Worm (Caenorhabditis elegans) whole organism, young adult: ENCODE measurements around the gene ash-2.

Experiments used
- B0019.2 ChIP-seq: fragments of 200-800 bp; sonication (Bioruptor generic); conservative IDR thresholded peaks from 2 replicates; pipeline ENCODE4 v1.3.6; 2022; ENCODE audit warnings: missing genetic modification reagents, missing genetic modification characterization, missing compliant biosample characterization
- B0261.1 ChIP-seq: sonication (generic microtip); optimal IDR thresholded peaks from 2 replicates; lab custom pipeline; 2016; ENCODE audit warnings: mild to moderate bottlenecking, missing genetic modification characterization, moderate library complexity, missing compliant biosample characterization
- C06A6.2 ChIP-seq: fragments of 200-800 bp; sonication (Bioruptor generic); conservative IDR thresholded peaks from 2 replicates; pipeline ENCODE4 v1.3.6; 2022; ENCODE audit warnings: missing genetic modification characterization, missing compliant biosample characterization
- C17E4.6 ChIP-seq: fragments of 200-800 bp; sonication (Bioruptor generic); IDR thresholded peaks from 2 replicates; pipeline ENCODE4 v1.3.6; 2022; ENCODE audit warnings: missing genetic modification reagents, missing genetic modification characterization, missing compliant biosample characterization
- F23B12.7 ChIP-seq: sonication (generic microtip); optimal IDR thresholded peaks from 2 replicates; lab custom pipeline; 2017; ENCODE audit warnings: missing genetic modification characterization, mild to moderate bottlenecking, missing compliant biosample characterization, antibody characterized with exemption, moderate library complexity; ENCODE audit not compliant: insufficient read depth
- F37B4.10 ChIP-seq: fragments of 200-800 bp; sonication (Bioruptor generic); IDR thresholded peaks from 2 replicates; pipeline ENCODE4 v1.3.6; 2022; ENCODE audit warnings: missing genetic modification characterization, missing compliant biosample characterization
- F39B2.1 ChIP-seq: fragments of 200-800 bp; sonication (Bioruptor generic); IDR thresholded peaks from 2 replicates; pipeline ENCODE4 v1.3.6; 2022; ENCODE audit warnings: missing genetic modification reagents, missing genetic modification characterization, missing compliant biosample characterization
- T07F8.4 ChIP-seq: sonication (generic microtip); optimal IDR thresholded peaks from 2 replicates; lab custom pipeline; 2016; ENCODE audit warnings: mild to moderate bottlenecking, missing genetic modification characterization, moderate library complexity, missing compliant biosample characterization
- Y67H2A.10 ChIP-seq: fragments of 200-800 bp; sonication (Bioruptor generic); conservative IDR thresholded peaks from 2 replicates; pipeline ENCODE4 v1.3.6; 2022; ENCODE audit warnings: missing genetic modification reagents, missing genetic modification characterization, missing compliant biosample characterization
- Y79H2A.3 ChIP-seq: fragments of 200-800 bp; sonication (Bioruptor generic); conservative IDR thresholded peaks from 2 replicates; pipeline ENCODE4 v1.3.6; 2022; ENCODE audit warnings: missing genetic modification reagents, missing genetic modification characterization, missing compliant biosample characterization
- akir-1 ChIP-seq: fragments of 200-800 bp; sonication (Bioruptor generic); optimal IDR thresholded peaks from 2 replicates; lab custom pipeline; 2018; ENCODE audit warnings: mild to moderate bottlenecking, missing genetic modification characterization, moderate library complexity, missing compliant biosample characterization
- aptf-2 ChIP-seq: fragments of 200-800 bp; sonication (Bioruptor generic); conservative IDR thresholded peaks from 2 replicates; pipeline ENCODE4 v1.3.6; 2022; ENCODE audit warnings: missing genetic modification reagents, missing genetic modification characterization, missing compliant biosample characterization
- aptf-3 ChIP-seq: fragments of 200-800 bp; sonication (Bioruptor generic); IDR thresholded peaks from 2 replicates; pipeline ENCODE4 v1.3.6; 2022; ENCODE audit warnings: missing genetic modification characterization, missing compliant biosample characterization
- atf-7 ChIP-seq: sonication (generic microtip); optimal IDR thresholded peaks from 2 replicates; lab custom pipeline; 2017; ENCODE audit warnings: mild to moderate bottlenecking, missing genetic modification characterization, missing compliant biosample characterization
- athp-1 ChIP-seq: sonication (generic microtip); optimal IDR thresholded peaks from 2 replicates; lab custom pipeline; 2017; ENCODE audit warnings: mild to moderate bottlenecking, missing genetic modification characterization, missing compliant biosample characterization
- attf-6 ChIP-seq: fragments of 200-800 bp; sonication (Bioruptor generic); IDR thresholded peaks from 2 replicates; pipeline ENCODE4 v1.3.6; 2022; ENCODE audit warnings: missing genetic modification reagents, missing genetic modification characterization, missing compliant biosample characterization
- bed-1 ChIP-seq: fragments of 200-800 bp; sonication (Bioruptor generic); IDR thresholded peaks from 2 replicates; pipeline ENCODE4 v1.3.6; 2022; ENCODE audit warnings: missing genetic modification reagents, missing genetic modification characterization, missing compliant biosample characterization
- ceh-100 ChIP-seq: fragments of 200-800 bp; sonication (Bioruptor generic); IDR thresholded peaks from 2 replicates; pipeline ENCODE4 v1.3.6; 2022; ENCODE audit warnings: missing genetic modification reagents, missing genetic modification characterization, missing compliant biosample characterization
- ceh-27 ChIP-seq: fragments of 200-800 bp; sonication (Bioruptor generic); optimal IDR thresholded peaks from 2 replicates; lab custom pipeline; 2018; ENCODE audit warnings: mild to moderate bottlenecking, missing genetic modification characterization, moderate library complexity, missing compliant biosample characterization
- ceh-40 ChIP-seq: fragments of 200-800 bp; sonication (Bioruptor generic); IDR thresholded peaks from 2 replicates; pipeline ENCODE4 v1.3.6; 2022; ENCODE audit warnings: missing genetic modification characterization, missing compliant biosample characterization
- ceh-58 ChIP-seq: fragments of 200-800 bp; sonication (Bioruptor generic); IDR thresholded peaks from 2 replicates; pipeline ENCODE4 v1.3.6; 2022; ENCODE audit warnings: missing genetic modification characterization, missing compliant biosample characterization
- chd-7 ChIP-seq: sonication (generic microtip); optimal IDR thresholded peaks from 2 replicates; lab custom pipeline; 2016; ENCODE audit warnings: mild to moderate bottlenecking, missing genetic modification characterization, moderate library complexity, missing compliant biosample characterization
- dox-1 ChIP-seq: fragments of 200-800 bp; sonication (Bioruptor generic); IDR thresholded peaks from 2 replicates; pipeline ENCODE4 v1.3.6; 2022; ENCODE audit warnings: missing genetic modification reagents, missing genetic modification characterization, missing compliant biosample characterization
- dpff-1 ChIP-seq: sonication (generic microtip); optimal IDR thresholded peaks from 2 replicates; lab custom pipeline; 2017; ENCODE audit warnings: mild to moderate bottlenecking, missing genetic modification characterization, missing compliant biosample characterization
- egl-44 ChIP-seq: fragments of 200-800 bp; sonication (Bioruptor generic); IDR thresholded peaks from 2 replicates; pipeline ENCODE4 v1.3.6; 2022; ENCODE audit warnings: missing genetic modification reagents, missing genetic modification characterization, missing compliant biosample characterization
- egrh-3 ChIP-seq: fragments of 200-800 bp; sonication (Bioruptor generic); IDR thresholded peaks from 2 replicates; pipeline ENCODE4 v1.3.6; 2022; ENCODE audit warnings: missing genetic modification reagents, missing genetic modification characterization, missing compliant biosample characterization
- him-1 ChIP-seq: sonication (generic microtip); optimal IDR thresholded peaks from 2 replicates; lab custom pipeline; 2016; ENCODE audit warnings: missing genotype, missing genetic modification reagents, missing genetic modification characterization, missing compliant biosample characterization
- hlh-26 ChIP-seq: fragments of 200-800 bp; sonication (Bioruptor generic); conservative IDR thresholded peaks from 2 replicates; pipeline ENCODE4 v1.3.6; 2022; ENCODE audit warnings: missing genetic modification reagents, missing genetic modification characterization, missing compliant biosample characterization
- let-607 ChIP-seq, 2 experiments: fragments of 200-800 bp in 1 of 2; sonication (Bioruptor generic) in 1 of 2; sonication (generic microtip) in 1 of 2; optimal IDR thresholded peaks; 2 replicates each; lab custom pipeline; 2016 to 2018; ENCODE audit warnings: mild to moderate bottlenecking in 2 of 2, missing compliant biosample characterization in 2 of 2, missing genetic modification characterization in 2 of 2, moderate library complexity in 2 of 2, missing genotype in 1 of 2
- lir-1 ChIP-seq: fragments of 200-800 bp; sonication (Bioruptor generic); conservative IDR thresholded peaks from 2 replicates; pipeline ENCODE4 v1.3.6; 2022; ENCODE audit warnings: missing genetic modification reagents, missing genetic modification characterization, missing compliant biosample characterization
- lsl-1 ChIP-seq: fragments of 200-800 bp; sonication (Bioruptor generic); optimal IDR thresholded peaks from 2 replicates; lab custom pipeline; 2018; ENCODE audit warnings: mild to moderate bottlenecking, missing genetic modification characterization, moderate library complexity, missing compliant biosample characterization
- madf-3 ChIP-seq: fragments of 200-800 bp; sonication (Bioruptor generic); IDR thresholded peaks from 2 replicates; pipeline ENCODE4 v1.3.6; 2022; ENCODE audit warnings: missing genetic modification reagents, missing genetic modification characterization, missing compliant biosample characterization
- nfya-1 ChIP-seq: sonication (generic microtip); optimal IDR thresholded peaks from 2 replicates; lab custom pipeline; 2017; ENCODE audit warnings: antibody characterized with exemption, missing compliant biosample characterization, missing genetic modification characterization, borderline replicate concordance; ENCODE audit not compliant: insufficient read depth
- nfya-2 ChIP-seq: fragments of 200-800 bp; sonication (Bioruptor generic); IDR thresholded peaks from 2 replicates; pipeline ENCODE4 v1.3.6; 2022; ENCODE audit warnings: missing genetic modification reagents, missing genetic modification characterization, missing compliant biosample characterization
- nhr-120 ChIP-seq: fragments of 200-800 bp; sonication (Bioruptor generic); IDR thresholded peaks from 2 replicates; pipeline ENCODE4 v1.3.6; 2022; ENCODE audit warnings: missing genetic modification characterization, missing compliant biosample characterization
- nhr-179 ChIP-seq: sonication (generic microtip); optimal IDR thresholded peaks from 2 replicates; lab custom pipeline; 2016; ENCODE audit warnings: mild to moderate bottlenecking, missing genetic modification characterization, missing compliant biosample characterization
- repo-1 ChIP-seq: sonication (generic microtip); optimal IDR thresholded peaks from 2 replicates; lab custom pipeline; 2017; ENCODE audit warnings: mild to moderate bottlenecking, missing genetic modification characterization, missing compliant biosample characterization
- rpc-1 ChIP-seq, 2 experiments: fragments of 150-350 bp in 1 of 2; sonication (generic microtip) in 1 of 2; optimal IDR thresholded peaks; 2 replicates each; lab custom pipeline; 2014 to 2018; ENCODE audit warnings: missing biosample characterization in 1 of 2, missing genetic modification characterization in 1 of 2, missing genetic modification reagents in 1 of 2, missing genotype in 1 of 2
- sea-2 ChIP-seq: fragments of 200-800 bp; sonication (Bioruptor generic); IDR thresholded peaks from 2 replicates; pipeline ENCODE4 v1.3.6; 2022; ENCODE audit warnings: missing genetic modification characterization, missing compliant biosample characterization
- somi-1 ChIP-seq: fragments of 200-800 bp; sonication (Bioruptor generic); optimal IDR thresholded peaks from 2 replicates; lab custom pipeline; 2018; ENCODE audit warnings: mild to moderate bottlenecking, missing genetic modification characterization, missing compliant biosample characterization
- sptf-2 ChIP-seq: fragments of 200-800 bp; sonication (Bioruptor generic); optimal IDR thresholded peaks from 2 replicates; lab custom pipeline; 2018; ENCODE audit warnings: mild to moderate bottlenecking, missing genetic modification characterization, missing compliant biosample characterization
- tbp1 ChIP-seq: fragments of 200-800 bp; sonication (Bioruptor generic); optimal IDR thresholded peaks from 2 replicates; lab custom pipeline; 2018; ENCODE audit warnings: mild to moderate bottlenecking, missing genetic modification characterization, missing compliant biosample characterization
- zfh-2 ChIP-seq: fragments of 200-800 bp; sonication (Bioruptor generic); conservative IDR thresholded peaks from 2 replicates; pipeline ENCODE4 v1.3.6; 2022; ENCODE audit warnings: missing genetic modification reagents, missing genetic modification characterization, missing compliant biosample characterization
- zim-3 ChIP-seq: sonication (generic microtip); optimal IDR thresholded peaks from 2 replicates; lab custom pipeline; 2017; ENCODE audit warnings: mild to moderate bottlenecking, missing genetic modification characterization, moderate library complexity, missing compliant biosample characterization
- ztf-3 ChIP-seq: fragments of 200-800 bp; sonication (Bioruptor generic); optimal IDR thresholded peaks from 2 replicates; lab custom pipeline; 2018; ENCODE audit warnings: mild to moderate bottlenecking, missing genetic modification characterization, missing compliant biosample characterization

ash-2 gene

ce11 chrII:11994940-11995339, 15.3 kb downstream of the ash-2 start:
- TF ChIP-seq nfya-1, result no peak
- no peak for TF ChIP-seq dox-1 (GFP tag; lab: Robert Waterston, UW)
- TF ChIP-seq athp-1 (tag; lab: Kevin White, UChicago), result no peak
- TF ChIP-seq chd-7 (tag; lab: Kevin White, UChicago), result no peak
- TF ChIP-seq ceh-27 (GFP tag; lab: Kevin White, UChicago), result no peak
- no peak for TF ChIP-seq ceh-100 (GFP tag; lab: Robert Waterston, UW)
- TF ChIP-seq akir-1 (GFP tag; lab: Kevin White, UChicago), result no peak
- TF ChIP-seq dpff-1, result no peak
- no peak for TF ChIP-seq T07F8.4 (tag; lab: Kevin White, UChicago)
- TF ChIP-seq let-607 (tag; optimal IDR thresholded peaks at IDR 0.05; lab: Kevin White, UChicago), result no peak
- no peak for TF ChIP-seq hlh-26 (GFP tag; lab: Robert Waterston, UW)
- TF ChIP-seq, all 124 proteins: peak for 0

- no peak for TF ChIP-seq F39B2.1 (GFP tag; lab: Robert Waterston, UW)
- TF ChIP-seq nhr-179, result no peak
- no peak for TF ChIP-seq egl-44 (GFP tag; lab: Robert Waterston, UW)
- no peak for TF ChIP-seq sptf-2
- TF ChIP-seq nhr-120 (GFP tag; lab: Robert Waterston, UW), result no peak
- no peak for TF ChIP-seq C17E4.6 (GFP tag; lab: Robert Waterston, UW)
- no peak for TF ChIP-seq F23B12.7 (tag; lab: Kevin White, UChicago)
- TF ChIP-seq F37B4.10 (GFP tag; lab: Robert Waterston, UW), result no peak
- TF ChIP-seq sea-2 (GFP tag; lab: Robert Waterston, UW), result no peak
- no peak for TF ChIP-seq tbp1 (GFP tag; lab: Kevin White, UChicago)
- no peak for TF ChIP-seq nfya-2
- TF ChIP-seq atf-7 (tag; lab: Kevin White, UChicago), result no peak
- no peak for TF ChIP-seq ceh-40 (GFP tag; lab: Robert Waterston, UW)
- TF ChIP-seq C06A6.2 (GFP tag; lab: Robert Waterston, UW), result no peak
- TF ChIP-seq aptf-2, result no peak
- no peak for TF ChIP-seq bed-1 (GFP tag; lab: Robert Waterston, UW)
- no peak for TF ChIP-seq zfh-2 (GFP tag; lab: Robert Waterston, UW)
- no peak for TF ChIP-seq ztf-3 (GFP tag; lab: Kevin White, UChicago)
- no peak for TF ChIP-seq B0019.2
- no peak for TF ChIP-seq dpff-1
These were observed 19.3 kb downstream of the ash-2 start, which contains the start of gene Y17G7B.23 for ce11 chrII:11998903-11999302. Gene Y17G7B.23, plus strand, starts transcription at chrII:11999203.

- 0 out of 2 replicates have a peak, but pooled peaks have one; percentile 41 for TF ChIP-seq madf-3
- TF ChIP-seq somi-1, result no peak
- TF ChIP-seq rpc-1 (optimal IDR thresholded peaks at IDR 0.05; lab: Kevin White, UChicago), result no peak
- TF ChIP-seq rpc-1 (tag; optimal IDR thresholded peaks at IDR 0.05; lab: Kevin White, UChicago), result no peak
- TF ChIP-seq zim-3 (tag; lab: Kevin White, UChicago), result no peak
- TF ChIP-seq repo-1 (tag; lab: Kevin White, UChicago), result no peak
- TF ChIP-seq lir-1 (GFP tag; lab: Robert Waterston, UW), result no peak
- TF ChIP-seq B0261.1, result no peak
- no peak for TF ChIP-seq him-1 (tag; lab: Kevin White, UChicago)
- 0 out of 2 replicates have a peak, but pooled peaks have one; percentile 5 for TF ChIP-seq ceh-58 (GFP tag; lab: Robert Waterston, UW)
- TF ChIP-seq attf-6 (GFP tag; lab: Robert Waterston, UW), result no peak
- no peak for TF ChIP-seq ceh-100 (GFP tag; lab: Robert Waterston, UW)
- no peak for TF ChIP-seq akir-1 (GFP tag; lab: Kevin White, UChicago)
- peak; percentile 78 for TF ChIP-seq zfh-2 (GFP tag; lab: Robert Waterston, UW)
- TF ChIP-seq lsl-1 (GFP tag; lab: Kevin White, UChicago), result no peak
- TF ChIP-seq nhr-120 (GFP tag; lab: Robert Waterston, UW), result no peak
- TF ChIP-seq egrh-3 (GFP tag; lab: Robert Waterston, UW), result peak; percentile 51; the same call in 1 of the 2 replicates
- no peak for TF ChIP-seq ceh-27 (GFP tag; lab: Kevin White, UChicago)
- no peak for TF ChIP-seq ztf-3 (GFP tag; lab: Kevin White, UChicago)
- no peak for TF ChIP-seq Y67H2A.10 (GFP tag; lab: Robert Waterston, UW)
- peak; percentile 36; the same call in 1 of the 2 replicates for TF ChIP-seq Y79H2A.3 (GFP tag; lab: Robert Waterston, UW)
- TF ChIP-seq aptf-3, result no peak
These were observed 26.3 kb downstream of the ash-2 start for ce11 chrII:12005981-12006380.
